Fruit fly (Drosophila melanogaster) whole organism, pupa: ENCODE data around the gene RhoGAP18B.
A peak's percentile ranks its signal among the peaks of the same experiment; 100 is the strongest.

Experiments
- CG10348 ChIP-seq: fragments of 200-800 bp; sonication (Bioruptor generic); IDR thresholded peaks from 2 replicates; pipeline ENCODE4 v1.3.6; 2022; ENCODE audit warnings: missing biosample characterization, missing genetic modification characterization
- CG13204 ChIP-seq: fragments of 200-800 bp; sonication (Bioruptor generic); optimal IDR thresholded peaks from 2 replicates; lab custom pipeline; 2018; ENCODE audit warnings: missing biosample characterization, mild to moderate bottlenecking, missing genetic modification characterization, moderate library complexity
- CG14655 ChIP-seq: fragments of 200-800 bp; sonication (Bioruptor generic); optimal IDR thresholded peaks from 3 replicates; lab custom pipeline; 2017; ENCODE audit warnings: mild to moderate bottlenecking, missing biosample characterization, missing genetic modification reagents, missing genetic modification characterization
- CG32121 ChIP-seq: fragments of 200-800 bp; sonication (Bioruptor generic); IDR thresholded peaks from 2 replicates; pipeline ENCODE4 v1.3.6; 2022; ENCODE audit warnings: missing biosample characterization, missing genetic modification characterization
- CG8159 ChIP-seq: fragments of 200-800 bp; sonication (Bioruptor generic); optimal IDR thresholded peaks from 3 replicates; lab custom pipeline; 2018; ENCODE audit warnings: missing biosample characterization, mild to moderate bottlenecking, missing genetic modification characterization, moderate library complexity
- CG8301 ChIP-seq: fragments of 200-800 bp; sonication (Bioruptor generic); optimal IDR thresholded peaks from 2 replicates; lab custom pipeline; 2018; ENCODE audit warnings: missing biosample characterization, mild to moderate bottlenecking, missing genetic modification characterization
- D1 ChIP-seq: fragments of 200-800 bp; sonication (Bioruptor generic); optimal IDR thresholded peaks from 2 replicates; lab custom pipeline; 2018; ENCODE audit warnings: missing biosample characterization, mild to moderate bottlenecking, missing genetic modification characterization, moderate library complexity
- EcR ChIP-seq: fragments of 200-800 bp; sonication (Bioruptor generic); optimal IDR thresholded peaks from 3 replicates; lab custom pipeline; 2019; ENCODE audit warnings: missing biosample characterization, missing genetic modification characterization, mild to moderate bottlenecking, moderate library complexity, missing genetic modification reagents
- fd96Ca ChIP-seq: fragments of 200-800 bp; sonication (Bioruptor generic); IDR thresholded peaks from 3 replicates; pipeline ENCODE4 v1.3.6; 2022; ENCODE audit warnings: missing biosample characterization, missing genetic modification characterization
- gl ChIP-seq: fragments of 200-800 bp; sonication (Bioruptor generic); optimal IDR thresholded peaks from 2 replicates; lab custom pipeline; 2018; ENCODE audit warnings: missing biosample characterization, mild to moderate bottlenecking, missing genetic modification characterization

dm6 chrX:19171926-19172325, 5.0 kb upstream of the RhoGAP18B start:
- TF ChIP-seq D1 (tag; lab: Kevin White, UChicago) (no peak), CG13204 (no peak), EcR (GFP tag; lab: Kevin White, UChicago) (peak; percentile 5), CG32121 (GFP tag; lab: Robert Waterston, UW) (no peak), fd96Ca (no peak), CG8301 (tag; lab: Kevin White, UChicago) (no peak), gl (tag; lab: Kevin White, UChicago) (no peak), CG14655 (GFP tag; lab: Kevin White, UChicago) (no peak), CG10348 (GFP tag; lab: Robert Waterston, UW) (no peak), CG8159 (tag; lab: Kevin White, UChicago) (no peak)
